Worm (Caenorhabditis elegans) whole organism, L1 larva: ENCODE measurements around the gene hxk-3.

ENCODE experiments used
- C16A3.4 ChIP-seq: fragments of 150-350 bp; optimal IDR thresholded peaks from 2 replicates; lab custom pipeline; 2014; ENCODE audit warnings: missing biosample characterization, missing genetic modification characterization
- F16B12.6 ChIP-seq: fragments of 150-350 bp; optimal IDR thresholded peaks from 2 replicates; lab custom pipeline; 2014; ENCODE audit warnings: missing biosample characterization, missing genetic modification characterization
- aha-1 ChIP-seq: fragments of 150-350 bp; optimal IDR thresholded peaks from 2 replicates; lab custom pipeline; 2014; ENCODE audit warnings: missing biosample characterization, missing genetic modification characterization
- ama-1 ChIP-seq: fragments of 150-350 bp; optimal IDR thresholded peaks from 2 replicates; lab custom pipeline; 2014
- blmp-1 ChIP-seq: fragments of 150-350 bp; optimal IDR thresholded peaks from 2 replicates; lab custom pipeline; 2014; ENCODE audit warnings: missing biosample characterization, missing genetic modification characterization
- ceh-63 ChIP-seq: fragments of 200-800 bp; sonication (Bioruptor generic); optimal IDR thresholded peaks from 2 replicates; lab custom pipeline; 2018; ENCODE audit warnings: mild to moderate bottlenecking, missing genetic modification characterization, missing compliant biosample characterization
- ceh-8 ChIP-seq: fragments of 200-800 bp; sonication (Bioruptor generic); optimal IDR thresholded peaks from 2 replicates; lab custom pipeline; 2018; ENCODE audit warnings: mild to moderate bottlenecking, missing genetic modification characterization, moderate library complexity, missing compliant biosample characterization
- efl-1 ChIP-seq, 4 experiments: fragments of 150-350 bp; optimal IDR thresholded peaks in 3 of 4; peaks in 1 of 4; 1 replicate in 1 of 4; 2 replicates in 3 of 4; lab custom pipeline; 2014; ENCODE audit warnings: missing biosample characterization in 2 of 4, missing genetic modification characterization in 2 of 4, missing genetic modification reagents in 2 of 4
- egl-27 ChIP-seq, 2 experiments: fragments of 150-350 bp in 1 of 2; sonication (generic microtip); optimal IDR thresholded peaks; 3 replicates each; lab custom pipeline; 2017 to 2018; ENCODE audit warnings: missing biosample characterization in 2 of 2, missing genetic modification characterization in 2 of 2, missing genetic modification reagents in 2 of 2
- elt-2 ChIP-seq: sonication (generic microtip); optimal IDR thresholded peaks from 2 replicates; lab custom pipeline; 2016; ENCODE audit warnings: missing genetic modification characterization, mild to moderate bottlenecking, inconsistent platforms, missing compliant biosample characterization, missing genetic modification reagents
- ets-5 ChIP-seq: fragments of 200-800 bp; sonication (Bioruptor generic); IDR thresholded peaks from 2 replicates; pipeline ENCODE4 v1.3.6; 2022; ENCODE audit warnings: missing genetic modification characterization, missing compliant biosample characterization
- fkh-4 ChIP-seq: sonication (generic microtip); optimal IDR thresholded peaks from 2 replicates; lab custom pipeline; 2016; ENCODE audit warnings: missing compliant biosample characterization, missing genetic modification characterization, borderline replicate concordance
- fkh-8 ChIP-seq: sonication (generic microtip); optimal IDR thresholded peaks from 2 replicates; lab custom pipeline; 2016; ENCODE audit warnings: mild to moderate bottlenecking, missing genetic modification characterization, missing compliant biosample characterization
- fos-1 ChIP-seq: fragments of 150-350 bp; optimal IDR thresholded peaks from 2 replicates; lab custom pipeline; 2014; ENCODE audit warnings: missing biosample characterization, missing genetic modification characterization
- hpl-2 ChIP-seq: fragments of 150-350 bp; optimal IDR thresholded peaks from 2 replicates; lab custom pipeline; 2014; ENCODE audit warnings: missing biosample characterization, missing genetic modification reagents, missing genetic modification characterization
- isw-1 ChIP-seq: fragments of 200-800 bp; sonication (Bioruptor generic); IDR thresholded peaks from 2 replicates; pipeline ENCODE4 v1.3.6; 2022; ENCODE audit warnings: missing genetic modification characterization, missing compliant biosample characterization
- jun-1 ChIP-seq: fragments of 150-350 bp; optimal IDR thresholded peaks from 2 replicates; lab custom pipeline; 2014; ENCODE audit warnings: missing biosample characterization, missing genetic modification reagents, missing genetic modification characterization
- lin-13 ChIP-seq: fragments of 150-350 bp; optimal IDR thresholded peaks from 2 replicates; lab custom pipeline; 2014; ENCODE audit warnings: missing biosample characterization, missing genetic modification reagents, missing genetic modification characterization
- lin-15B ChIP-seq: fragments of 150-350 bp; sonication (generic microtip); optimal IDR thresholded peaks from 3 replicates; lab custom pipeline; 2014; ENCODE audit warnings: missing biosample characterization, missing genetic modification characterization
- lin-35 ChIP-seq, 2 experiments: fragments of 150-350 bp; optimal IDR thresholded peaks; 2 replicates each; lab custom pipeline; 2014; ENCODE audit warnings: missing biosample characterization in 2 of 2, missing genetic modification characterization in 2 of 2, missing genetic modification reagents in 2 of 2
- lin-39 ChIP-seq: fragments of 150-350 bp; optimal IDR thresholded peaks from 2 replicates; lab custom pipeline; 2014; ENCODE audit warnings: missing biosample characterization, missing genetic modification reagents, missing genetic modification characterization
- lir-3 ChIP-seq: sonication (generic microtip); optimal IDR thresholded peaks from 2 replicates; lab custom pipeline; 2016; ENCODE audit warnings: mild to moderate bottlenecking, missing genetic modification characterization, moderate library complexity, missing compliant biosample characterization; ENCODE audit not compliant: poor library complexity
- nhr-11 ChIP-seq: fragments of 150-350 bp; optimal IDR thresholded peaks from 2 replicates; lab custom pipeline; 2014; ENCODE audit warnings: missing biosample characterization, missing genetic modification characterization
- nhr-12 ChIP-seq: sonication (generic microtip); optimal IDR thresholded peaks from 2 replicates; lab custom pipeline; 2017; ENCODE audit warnings: missing biosample characterization, missing genetic modification characterization
- nhr-19 ChIP-seq: fragments of 200-800 bp; sonication (Bioruptor generic); conservative IDR thresholded peaks from 2 replicates; pipeline ENCODE4 v1.3.6; 2022; ENCODE audit warnings: missing genetic modification characterization, missing compliant biosample characterization
- nhr-28 ChIP-seq: fragments of 150-350 bp; optimal IDR thresholded peaks from 2 replicates; lab custom pipeline; 2014; ENCODE audit warnings: missing biosample characterization, missing genetic modification characterization
- nhr-71 ChIP-seq: sonication (generic microtip); optimal IDR thresholded peaks from 2 replicates; lab custom pipeline; 2016; ENCODE audit warnings: mild to moderate bottlenecking, missing genetic modification characterization, moderate library complexity, missing compliant biosample characterization
- nhr-85 ChIP-seq: sonication (generic microtip); peaks from one replicate; lab custom pipeline; 2016; ENCODE audit warnings: missing genetic modification characterization, inconsistent platforms, missing compliant biosample characterization
- pqm-1 ChIP-seq: sonication (generic microtip); optimal IDR thresholded peaks from 3 replicates; lab custom pipeline; 2017; ENCODE audit warnings: missing biosample characterization, missing genetic modification characterization
- rnt-1 ChIP-seq: sonication (generic microtip); optimal IDR thresholded peaks from 2 replicates; lab custom pipeline; 2016; ENCODE audit warnings: mild to moderate bottlenecking, missing genetic modification characterization, moderate library complexity, missing compliant biosample characterization
- sox-4 ChIP-seq: sonication (generic microtip); optimal IDR thresholded peaks from 2 replicates; lab custom pipeline; 2016; ENCODE audit warnings: missing genetic modification characterization, missing compliant biosample characterization
- tbx-2 ChIP-seq: sonication (generic microtip); optimal IDR thresholded peaks from 2 replicates; lab custom pipeline; 2016; ENCODE audit warnings: missing genetic modification characterization, missing compliant biosample characterization
- tlp-1 ChIP-seq: fragments of 150-350 bp; optimal IDR thresholded peaks from 2 replicates; lab custom pipeline; 2014; ENCODE audit warnings: missing biosample characterization, missing genetic modification characterization
- unc-130 ChIP-seq: fragments of 150-350 bp; optimal IDR thresholded peaks from 2 replicates; lab custom pipeline; 2017; ENCODE audit warnings: missing biosample characterization, missing genetic modification characterization, inconsistent platforms
- unc-30 ChIP-seq: sonication (generic microtip); optimal IDR thresholded peaks from 2 replicates; lab custom pipeline; 2017; ENCODE audit warnings: missing biosample characterization, missing genetic modification characterization
- unc-86 ChIP-seq: sonication (generic microtip); optimal IDR thresholded peaks from 2 replicates; lab custom pipeline; 2016; ENCODE audit warnings: missing genetic modification characterization, missing compliant biosample characterization
- zip-4 ChIP-seq: fragments of 200-800 bp; sonication (Bioruptor generic); optimal IDR thresholded peaks from 2 replicates; lab custom pipeline; 2018; ENCODE audit warnings: mild to moderate bottlenecking, missing genetic modification characterization, moderate library complexity, missing compliant biosample characterization
- ztf-4 ChIP-seq: fragments of 150-350 bp; optimal IDR thresholded peaks from 2 replicates; lab custom pipeline; 2014; ENCODE audit warnings: missing biosample characterization, missing genetic modification characterization

Gene hxk-3

ce11 chrIV:1548457-1548861 lies 51.0 kb downstream of the hxk-3 start, which contains the start of gene col-107 (continued):
- TF ChIP-seq zip-4 (GFP tag; lab: Kevin White, UChicago): no peak
- TF ChIP-seq nhr-85 (tag; lab: Kevin White, UChicago): peak; percentile 86
- TF ChIP-seq efl-1 (optimal IDR thresholded peaks at IDR 0.05; lab: Kevin White, UChicago): no peak
- peak in 1 of 2 experiments; percentile 77 for TF ChIP-seq efl-1 (GFP tag; optimal IDR thresholded peaks at IDR 0.05 in 1 of 2; lab: Kevin White, UChicago)
- no peak for TF ChIP-seq unc-130 (tag; lab: Kevin White, UChicago)
- TF ChIP-seq lin-39 (tag; lab: Kevin White, UChicago): no peak
- TF ChIP-seq blmp-1: peak; percentile 32
- TF ChIP-seq ama-1: peak; percentile 25
- TF ChIP-seq C16A3.4 (tag; lab: Kevin White, UChicago): no peak
- no peak for TF ChIP-seq fkh-4 (tag; lab: Kevin White, UChicago)
- TF ChIP-seq hpl-2 (GFP tag; lab: Kevin White, UChicago): no peak
- no peak for TF ChIP-seq fkh-8 (tag; lab: Kevin White, UChicago)
- no peak for TF ChIP-seq ets-5 (GFP tag; lab: Robert Waterston, UW)
- no peak for TF ChIP-seq lin-13 (GFP tag; lab: Kevin White, UChicago)
- TF ChIP-seq egl-27 (tag; optimal IDR thresholded peaks at IDR 0.05; lab: Kevin White, UChicago): no peak
- TF ChIP-seq elt-2 (tag; lab: Kevin White, UChicago): no peak
- TF ChIP-seq nhr-71: peak; percentile 1
- TF ChIP-seq, all 84 proteins: peak for 10

ce11 chrIV:1549095-1550093 lies 52.0 kb downstream of the hxk-3 start:
- TF ChIP-seq nhr-12 (no peak), nhr-11 (tag; lab: Kevin White, UChicago) (no peak), tlp-1 (no peak), nhr-19 (GFP tag; lab: Robert Waterston, UW) (no peak), jun-1 (tag; lab: Kevin White, UChicago) (no peak), tbx-2 (tag; lab: Kevin White, UChicago) (no peak), ceh-8 (GFP tag; lab: Kevin White, UChicago) (peak; percentile 72), lin-35 (GFP tag; optimal IDR thresholded peaks at IDR 0.05; lab: Kevin White, UChicago) (no peak), lir-3 (tag; lab: Kevin White, UChicago) (no peak), nhr-28 (tag; lab: Kevin White, UChicago) (no peak), nhr-85 (tag; lab: Kevin White, UChicago) (peak; percentile 71), ama-1 (peak; percentile 82), unc-130 (tag; lab: Kevin White, UChicago) (no peak), F16B12.6 (tag; lab: Kevin White, UChicago) (no peak), rnt-1 (peak; percentile 2), ztf-4 (no peak), pqm-1 (tag; lab: Kevin White, UChicago) (no peak), efl-1 (optimal IDR thresholded peaks at IDR 0.05; lab: Kevin White, UChicago) (no peak), efl-1 (GFP tag; optimal IDR thresholded peaks at IDR 0.05 in 1 of 2; lab: Kevin White, UChicago) (no peak), sox-4 (tag; lab: Kevin White, UChicago) (no peak), blmp-1 (no peak), isw-1 (GFP tag; lab: Robert Waterston, UW) (no peak)

- TF ChIP-seq isw-1 (GFP tag; lab: Robert Waterston, UW) (no peak), unc-86 (tag; lab: Kevin White, UChicago) (no peak), nhr-12 (no peak), F16B12.6 (tag; lab: Kevin White, UChicago) (no peak), fos-1 (tag; lab: Kevin White, UChicago) (no peak), aha-1 (tag; lab: Kevin White, UChicago) (no peak), lin-15B (no peak), nhr-28 (tag; lab: Kevin White, UChicago) (no peak), zip-4 (GFP tag; lab: Kevin White, UChicago) (no peak), nhr-19 (GFP tag; lab: Robert Waterston, UW) (no peak), ceh-63 (GFP tag; lab: Kevin White, UChicago) (no peak), unc-130 (tag; lab: Kevin White, UChicago) (no peak), unc-30 (tag; lab: Kevin White, UChicago) (no peak)
Observed at ce11 chrIV:1550131-1550530, 52.7 kb downstream of the hxk-3 start, which contains the start of gene C34H4.5. TSS of gene C34H4.5 (minus strand) at chrIV:1550231.
